Fruit fly (Drosophila melanogaster) whole organism, adult: Measurements from ENCODE around the gene CG12219.

ENCODE experiments used
- CG11617 ChIP-seq: fragments of 200-800 bp; sonication (Bioruptor generic); optimal IDR thresholded peaks from 2 replicates; lab custom pipeline; 2017; ENCODE audit warnings: mild to moderate bottlenecking, missing biosample characterization, missing genetic modification reagents, missing genetic modification characterization
- CG5204 ChIP-seq: fragments of 200-800 bp; sonication (Bioruptor generic); optimal IDR thresholded peaks from 2 replicates; lab custom pipeline; 2016; ENCODE audit warnings: missing biosample characterization, missing genetic modification characterization
- CG7045 ChIP-seq: fragments of 200-800 bp; sonication (Bioruptor generic); optimal IDR thresholded peaks from 2 replicates; lab custom pipeline; 2017; ENCODE audit warnings: missing biosample characterization, mild to moderate bottlenecking, missing genetic modification characterization
- CG7101 ChIP-seq: fragments of 200-800 bp; sonication (Bioruptor generic); optimal IDR thresholded peaks from 2 replicates; lab custom pipeline; 2018; ENCODE audit warnings: missing biosample characterization, mild to moderate bottlenecking, missing genetic modification characterization, moderate library complexity
- Clk ChIP-seq: fragments of 200-800 bp; sonication (Bioruptor generic); optimal IDR thresholded peaks from 2 replicates; lab custom pipeline; 2017; ENCODE audit warnings: missing biosample characterization, missing genetic modification characterization
- Crg-1 ChIP-seq: fragments of 200-800 bp; sonication (Bioruptor generic); optimal IDR thresholded peaks from 2 replicates; lab custom pipeline; 2016; ENCODE audit warnings: missing biosample characterization, missing genetic modification characterization
- Hr96 ChIP-seq: fragments of 200-800 bp; sonication (Bioruptor generic); optimal IDR thresholded peaks from 2 replicates; lab custom pipeline; 2016; ENCODE audit warnings: missing biosample characterization, missing genetic modification characterization
- bab1 ChIP-seq: fragments of 200-800 bp; sonication (Bioruptor generic); optimal IDR thresholded peaks from 3 replicates; lab custom pipeline; 2019; ENCODE audit warnings: missing biosample characterization, mild to moderate bottlenecking, missing genetic modification characterization, moderate library complexity
- cic ChIP-seq: fragments of 200-800 bp; sonication (Bioruptor generic); optimal IDR thresholded peaks from 2 replicates; lab custom pipeline; 2017; ENCODE audit warnings: missing biosample characterization, mild to moderate bottlenecking, missing genetic modification characterization, moderate library complexity
- cnc ChIP-seq, 2 experiments: fragments of >200 bp; optimal IDR thresholded peaks; 2 replicates each; lab custom pipeline; 2017
- kay ChIP-seq: fragments of 200-800 bp; sonication (Bioruptor generic); peaks from one replicate; lab custom pipeline; 2016; ENCODE audit warnings: missing biosample characterization, missing genetic modification characterization, borderline replicate concordance
- ovo ChIP-seq: fragments of 200-800 bp; sonication (Bioruptor generic); optimal IDR thresholded peaks from 2 replicates; lab custom pipeline; 2016; ENCODE audit warnings: missing biosample characterization, missing genetic modification characterization
- pad ChIP-seq: fragments of 200-800 bp; sonication (Bioruptor generic); optimal IDR thresholded peaks from 3 replicates; lab custom pipeline; 2017; ENCODE audit warnings: missing biosample characterization, missing genetic modification characterization, mild to moderate bottlenecking, moderate library complexity, missing genetic modification reagents
- toe ChIP-seq: fragments of 200-800 bp; sonication (Bioruptor generic); optimal IDR thresholded peaks from 2 replicates; lab custom pipeline; 2016; ENCODE audit warnings: missing biosample characterization, missing genetic modification characterization

DNA sequence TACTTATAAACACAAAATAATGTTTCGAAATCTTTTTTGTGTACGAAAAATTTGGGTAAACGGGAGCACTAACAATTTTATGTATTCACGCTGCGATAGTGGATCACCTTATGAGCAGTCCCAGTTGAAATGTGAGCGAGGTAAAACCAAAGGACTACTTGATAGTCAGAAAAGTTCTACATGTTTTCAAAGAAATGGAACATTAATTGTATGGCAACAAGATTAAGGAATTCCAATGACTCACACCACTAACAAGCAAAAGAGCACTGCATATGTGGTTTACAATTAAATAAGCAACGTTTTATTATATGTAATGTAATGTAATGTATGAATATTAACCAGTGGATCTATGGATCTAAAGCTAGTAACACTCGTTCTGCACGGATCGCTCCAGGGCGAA, 6.8 kb downstream of the CG12219 start, which contains the start of gene CG15892:
- TF ChIP-seq Hr96 (GFP tag; lab: Kevin White, UChicago) (no peak), cnc (optimal IDR thresholded peaks at IDR 0.05; lab: Kevin White, UChicago) (no peak), kay (GFP tag; lab: Kevin White, UChicago) (no peak), ovo (GFP tag; lab: Kevin White, UChicago) (no peak), Crg-1 (no peak), Clk (GFP tag; lab: Kevin White, UChicago) (no peak), CG11617 (GFP tag; lab: Kevin White, UChicago) (no peak), CG7045 (GFP tag; lab: Kevin White, UChicago) (no peak), bab1 (GFP tag; lab: Kevin White, UChicago) (no peak), pad (GFP tag; lab: Kevin White, UChicago) (no peak), toe (GFP tag; lab: Kevin White, UChicago) (no peak), CG5204 (GFP tag; lab: Kevin White, UChicago) (no peak), cic (GFP tag; lab: Kevin White, UChicago) (no peak), CG7101 (tag; lab: Kevin White, UChicago) (no peak)
